Worm (Caenorhabditis elegans): ENCODE measurements around the gene H38K22.6.

ce11 chrIII:4335614-4336013, 15.4 kb downstream of the H38K22.6 start:
- no peak for TF ChIP-seq unc-62 (GFP tag; optimal IDR thresholded peaks at IDR 0.05)
- TF ChIP-seq mep-1 (tag; optimal IDR thresholded peaks at IDR 0.05): no peak
- no peak for TF ChIP-seq mab-5 (tag; optimal IDR thresholded peaks at IDR 0.05)
- TF ChIP-seq snpc-4 (tag; optimal IDR thresholded peaks at IDR 0.05): no peak
- no peak for TF ChIP-seq nhr-28 (tag; optimal IDR thresholded peaks at IDR 0.05)
- no peak for TF ChIP-seq ztf-11 (tag; optimal IDR thresholded peaks at IDR 0.05)
- TF ChIP-seq mls-2 (tag; optimal IDR thresholded peaks at IDR 0.05): no peak
- TF ChIP-seq bed-3 (GFP tag; optimal IDR thresholded peaks at IDR 0.05): no peak
- no peak for TF ChIP-seq pha-4 (tag; optimal IDR thresholded peaks at IDR 0.05)
- TF ChIP-seq lsy-2 (tag; optimal IDR thresholded peaks at IDR 0.05): no peak
- no peak for TF ChIP-seq unc-39 (tag; optimal IDR thresholded peaks at IDR 0.05)

All from whole organism, mixed stage, embryonic.